Fruit fly (Drosophila melanogaster) whole organism, embryonic: ENCODE data around the gene gkt.

Experiments used
- Ada2b ChIP-seq: fragments of 200-800 bp; sonication (Bioruptor generic); IDR thresholded peaks from 2 replicates; pipeline ENCODE4 v1.3.6; 2022; ENCODE audit warnings: missing biosample characterization, missing genetic modification characterization
- Asciz ChIP-seq: fragments of 200-800 bp; sonication (Bioruptor generic); optimal IDR thresholded peaks from 2 replicates; lab custom pipeline; 2017; ENCODE audit warnings: missing biosample characterization, mild to moderate bottlenecking, missing genetic modification characterization, missing genetic modification reagents
- Atf-2 ChIP-seq: fragments of 200-800 bp; sonication (Bioruptor generic); optimal IDR thresholded peaks from 2 replicates; lab custom pipeline; 2016; ENCODE audit warnings: missing biosample characterization, missing genetic modification characterization
- CG1024 ChIP-seq: fragments of 200-800 bp; sonication (Bioruptor generic); IDR thresholded peaks from 2 replicates; pipeline ENCODE4 v1.3.6; 2022; ENCODE audit warnings: missing biosample characterization, missing genetic modification characterization
- CG10366 ChIP-seq: fragments of 200-800 bp; sonication (Bioruptor generic); IDR thresholded peaks from 2 replicates; pipeline ENCODE4 v1.3.6; 2022; ENCODE audit warnings: missing biosample characterization, missing genetic modification characterization
- CG11247 ChIP-seq: fragments of 200-800 bp; sonication (Bioruptor generic); IDR thresholded peaks from 2 replicates; pipeline ENCODE4 v1.3.6; 2022; ENCODE audit warnings: missing biosample characterization, missing genetic modification characterization
- CG12299 ChIP-seq: fragments of 200-800 bp; sonication (Bioruptor generic); optimal IDR thresholded peaks from 2 replicates; lab custom pipeline; 2018; ENCODE audit warnings: missing biosample characterization, mild to moderate bottlenecking, missing genetic modification characterization
- CG13894 ChIP-seq: fragments of 200-800 bp; sonication (Bioruptor generic); optimal IDR thresholded peaks from 3 replicates; lab custom pipeline; 2018; ENCODE audit warnings: missing biosample characterization, mild to moderate bottlenecking, missing genetic modification characterization, moderate library complexity
- CG15514 ChIP-seq: fragments of 200-800 bp; sonication (Bioruptor generic); optimal IDR thresholded peaks from 3 replicates; lab custom pipeline; 2017; ENCODE audit warnings: missing biosample characterization, missing genetic modification characterization, mild to moderate bottlenecking, moderate library complexity, missing genetic modification reagents
- CG1647 ChIP-seq: fragments of 200-800 bp; sonication (Bioruptor generic); optimal IDR thresholded peaks from 3 replicates; lab custom pipeline; 2016; ENCODE audit warnings: missing biosample characterization, missing genetic modification characterization
- CG17802 ChIP-seq: fragments of 200-800 bp; sonication (Bioruptor generic); optimal IDR thresholded peaks from 2 replicates; lab custom pipeline; 2018; ENCODE audit warnings: missing biosample characterization, mild to moderate bottlenecking, missing genetic modification characterization, moderate library complexity
- CG2120 ChIP-seq: fragments of 200-800 bp; sonication (Bioruptor generic); optimal IDR thresholded peaks from 3 replicates; lab custom pipeline; 2016; ENCODE audit warnings: missing biosample characterization, missing genetic modification characterization
- CG2678 ChIP-seq: fragments of 200-800 bp; sonication (Bioruptor generic); optimal IDR thresholded peaks from 3 replicates; lab custom pipeline; 2019; ENCODE audit warnings: missing biosample characterization, mild to moderate bottlenecking, missing genetic modification characterization, moderate library complexity
- CG3065 ChIP-seq: fragments of 200-800 bp; sonication (Bioruptor generic); optimal IDR thresholded peaks from 2 replicates; lab custom pipeline; 2016; ENCODE audit warnings: missing biosample characterization, missing genetic modification characterization
- CG31388 ChIP-seq: fragments of 200-800 bp; sonication (Bioruptor generic); optimal IDR thresholded peaks from 2 replicates; lab custom pipeline; 2016; ENCODE audit warnings: missing biosample characterization, missing genetic modification characterization
- CG33213 ChIP-seq: fragments of 200-800 bp; sonication (Bioruptor generic); optimal IDR thresholded peaks from 3 replicates; lab custom pipeline; 2016; ENCODE audit warnings: missing biosample characterization, missing genetic modification characterization
- CG7745 ChIP-seq: fragments of 200-800 bp; sonication (Bioruptor generic); optimal IDR thresholded peaks from 2 replicates; lab custom pipeline; 2018; ENCODE audit warnings: missing biosample characterization, mild to moderate bottlenecking, missing genetic modification characterization, moderate library complexity
- CG7839 ChIP-seq: fragments of 200-800 bp; sonication (Bioruptor generic); optimal IDR thresholded peaks from 3 replicates; lab custom pipeline; 2018; ENCODE audit warnings: missing biosample characterization, mild to moderate bottlenecking, missing genetic modification characterization, moderate library complexity
- CG8388 ChIP-seq: fragments of 200-800 bp; sonication (Bioruptor generic); optimal IDR thresholded peaks from 2 replicates; lab custom pipeline; 2019; ENCODE audit warnings: missing biosample characterization, mild to moderate bottlenecking, missing genetic modification characterization, moderate library complexity
- CG9215 ChIP-seq: fragments of 200-800 bp; sonication (Bioruptor generic); IDR thresholded peaks from 2 replicates; pipeline ENCODE4 v1.3.6; 2022; ENCODE audit warnings: missing biosample characterization, missing genetic modification characterization
- CG9609 ChIP-seq: fragments of 200-800 bp; sonication (Bioruptor generic); optimal IDR thresholded peaks from 3 replicates; lab custom pipeline; 2016; ENCODE audit warnings: missing biosample characterization, missing genetic modification characterization
- Camta ChIP-seq: fragments of 200-800 bp; sonication (Bioruptor generic); optimal IDR thresholded peaks from 2 replicates; lab custom pipeline; 2016; ENCODE audit warnings: missing biosample characterization, missing genetic modification characterization
- Deaf1 ChIP-seq: fragments of 200-800 bp; optimal IDR thresholded peaks from 3 replicates; lab custom pipeline; 2019; ENCODE audit warnings: missing biosample characterization, mild to moderate bottlenecking, missing genetic modification characterization, moderate library complexity
- Ets97D ChIP-seq: fragments of 200-800 bp; sonication (Bioruptor generic); optimal IDR thresholded peaks from 3 replicates; lab custom pipeline; 2016; ENCODE audit warnings: missing biosample characterization, missing genetic modification characterization
- Hmr ChIP-seq: fragments of 200-800 bp; sonication (Bioruptor generic); optimal IDR thresholded peaks from 3 replicates; lab custom pipeline; 2017; ENCODE audit warnings: mild to moderate bottlenecking, missing biosample characterization, missing genetic modification reagents, missing genetic modification characterization
- Hr78 ChIP-seq, 2 experiments: fragments of 200-800 bp in 1 of 2; fragments of >200 bp in 1 of 2; sonication (Bioruptor generic) in 1 of 2; optimal IDR thresholded peaks; 2 replicates each; lab custom pipeline; 2017 to 2019; ENCODE audit warnings: missing biosample characterization in 2 of 2, missing genetic modification characterization in 2 of 2, mild to moderate bottlenecking in 1 of 2, moderate library complexity in 1 of 2
- Meics ChIP-seq: fragments of 200-800 bp; sonication (Bioruptor generic); optimal IDR thresholded peaks from 2 replicates; lab custom pipeline; 2017; ENCODE audit warnings: missing biosample characterization, mild to moderate bottlenecking, missing genetic modification characterization
- Pdp1 ChIP-seq, 2 experiments: fragments of 200-800 bp; sonication (Bioruptor generic); optimal IDR thresholded peaks; 3 replicates each; lab custom pipeline; 2016; ENCODE audit warnings: missing biosample characterization in 2 of 2, missing genetic modification characterization in 2 of 2, mild to moderate bottlenecking in 1 of 2, moderate library complexity in 1 of 2
- Tbp ChIP-seq: fragments of >200 bp; optimal IDR thresholded peaks from 2 replicates; lab custom pipeline; 2018; ENCODE audit warnings: missing biosample characterization, missing genetic modification characterization
- Xbp1 ChIP-seq: fragments of 200-800 bp; sonication (Bioruptor generic); optimal IDR thresholded peaks from 3 replicates; lab custom pipeline; 2016; ENCODE audit warnings: missing biosample characterization, mild to moderate bottlenecking, missing genetic modification characterization
- ase ChIP-seq: fragments of 200-800 bp; sonication (Bioruptor generic); IDR thresholded peaks from 3 replicates; pipeline ENCODE4 v1.3.6; 2022; ENCODE audit warnings: missing biosample characterization, missing genetic modification characterization
- ash1 ChIP-seq: fragments of 200-800 bp; sonication (Bioruptor generic); optimal IDR thresholded peaks from 2 replicates; lab custom pipeline; 2018; ENCODE audit warnings: missing biosample characterization, mild to moderate bottlenecking, missing genetic modification characterization
- chif ChIP-seq, 2 experiments: fragments of 200-800 bp; sonication (Bioruptor generic); optimal IDR thresholded peaks; 3 replicates each; lab custom pipeline; 2016; ENCODE audit warnings: missing biosample characterization in 2 of 2, missing genetic modification characterization in 2 of 2
- chm ChIP-seq: fragments of 200-800 bp; sonication (Bioruptor generic); IDR thresholded peaks from 2 replicates; pipeline ENCODE4 v1.3.6; 2022; ENCODE audit warnings: missing biosample characterization, missing genetic modification characterization
- dpn ChIP-seq, 2 experiments: fragments of 200-800 bp; sonication (Bioruptor generic); optimal IDR thresholded peaks; 3 replicates each; lab custom pipeline; 2016; ENCODE audit warnings: missing biosample characterization in 2 of 2, missing genetic modification characterization in 2 of 2
- ftz-f1 ChIP-seq: fragments of 200-800 bp; sonication (Bioruptor generic); optimal IDR thresholded peaks from 2 replicates; lab custom pipeline; 2016; ENCODE audit warnings: missing biosample characterization, missing genetic modification characterization
- gt ChIP-seq: fragments of 200-800 bp; sonication (Bioruptor generic); IDR thresholded peaks from 2 replicates; pipeline ENCODE4 v1.3.6; 2022; ENCODE audit warnings: missing biosample characterization, missing genetic modification characterization
- inv ChIP-seq: fragments of 200-800 bp; sonication (Bioruptor generic); IDR thresholded peaks from 2 replicates; pipeline ENCODE4 v1.3.6; 2022; ENCODE audit warnings: missing biosample characterization, missing genetic modification characterization; ENCODE audit not compliant: partially characterized antibody
- lov ChIP-seq, 2 experiments: fragments of 200-800 bp in 1 of 2; fragments of >200 bp in 1 of 2; sonication (Bioruptor generic) in 1 of 2; IDR thresholded peaks in 1 of 2; optimal IDR thresholded peaks in 1 of 2; 2 replicates in 1 of 2; 3 replicates in 1 of 2; pipeline versions ENCODE4 v1.3.6 to Lab custom; 2017 to 2022; ENCODE audit warnings: missing biosample characterization in 1 of 2, missing genetic modification characterization in 1 of 2
- maf-S ChIP-seq: fragments of 200-800 bp; sonication (Bioruptor generic); optimal IDR thresholded peaks from 2 replicates; lab custom pipeline; 2016; ENCODE audit warnings: missing biosample characterization, missing genetic modification characterization
- onecut ChIP-seq: fragments of 200-800 bp; sonication (Bioruptor generic); IDR thresholded peaks from 2 replicates; pipeline ENCODE4 v1.3.6; 2022; ENCODE audit warnings: missing biosample characterization, missing genetic modification characterization
- pfk ChIP-seq: fragments of 200-800 bp; sonication (Bioruptor generic); optimal IDR thresholded peaks from 2 replicates; lab custom pipeline; 2018; ENCODE audit warnings: missing biosample characterization, mild to moderate bottlenecking, missing genetic modification characterization, moderate library complexity
- salm ChIP-seq: fragments of 200-800 bp; sonication (Bioruptor generic); optimal IDR thresholded peaks from 2 replicates; lab custom pipeline; 2018; ENCODE audit warnings: missing biosample characterization, mild to moderate bottlenecking, missing genetic modification characterization
- shn ChIP-seq: fragments of 200-800 bp; sonication (Bioruptor generic); optimal IDR thresholded peaks from 3 replicates; lab custom pipeline; 2016; ENCODE audit warnings: missing biosample characterization, missing genetic modification characterization
- sna ChIP-seq: fragments of 200-800 bp; sonication (Bioruptor generic); IDR thresholded peaks from 2 replicates; pipeline ENCODE4 v1.3.6; 2022; ENCODE audit warnings: missing biosample characterization, missing genetic modification characterization; ENCODE audit not compliant: partially characterized antibody
- so ChIP-seq: fragments of 200-800 bp; sonication (Bioruptor generic); IDR thresholded peaks from 3 replicates; pipeline ENCODE4 v1.3.6; 2022; ENCODE audit warnings: missing biosample characterization, missing genetic modification characterization
- tin ChIP-seq: fragments of 200-800 bp; sonication (Bioruptor generic); optimal IDR thresholded peaks from 3 replicates; lab custom pipeline; 2016; ENCODE audit warnings: missing biosample characterization, missing genetic modification characterization

Gene gkt

DNA sequence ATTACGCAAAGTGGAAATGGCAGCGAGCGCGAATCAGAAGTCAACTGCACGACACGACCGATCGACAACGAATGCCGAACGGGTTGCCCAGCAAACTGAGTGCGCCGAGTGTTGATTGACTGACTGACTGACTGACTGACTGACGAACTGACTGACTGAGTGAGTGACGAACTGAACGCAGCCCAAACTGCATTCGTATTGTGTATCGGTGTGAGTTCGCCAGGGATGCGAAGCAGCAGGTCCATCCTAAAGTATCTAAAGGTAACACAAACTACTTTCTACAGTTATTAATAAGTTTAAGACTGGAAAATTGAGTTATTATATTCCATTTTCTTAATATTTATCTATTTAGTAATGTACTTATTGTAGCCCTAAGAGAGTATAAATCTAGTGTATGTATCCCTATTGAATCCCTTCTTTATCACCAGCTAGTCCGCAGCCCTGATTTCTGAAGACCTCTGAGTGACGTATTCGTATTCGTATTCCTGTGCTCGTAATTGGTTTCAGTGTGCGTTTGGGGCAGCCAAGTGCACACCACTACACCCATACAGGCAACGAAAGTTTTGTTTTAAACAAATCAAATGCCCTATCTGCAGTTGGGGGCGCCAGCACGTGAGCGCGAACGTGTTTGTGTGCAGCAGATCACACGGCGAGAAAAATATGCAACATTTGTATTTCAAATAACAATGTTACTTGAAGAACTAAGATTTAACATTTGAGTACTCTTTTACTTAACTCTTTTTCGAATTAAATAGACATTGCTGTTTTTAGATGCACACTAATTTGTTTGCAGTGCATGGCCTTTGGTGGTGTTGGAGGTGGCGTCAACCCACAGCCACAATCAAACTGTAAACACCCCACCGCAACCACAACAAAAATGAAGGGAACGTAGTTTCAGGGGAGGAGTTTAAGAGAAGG, 6.8 kb upstream of the gkt start (continued):
- peak; percentile 91 for TF ChIP-seq Ada2b (GFP tag; lab: Robert Waterston, UW)
- peak; percentile 96 for TF ChIP-seq tin (GFP tag; lab: Kevin White, UChicago)
- TF ChIP-seq salm: peak; percentile 91
- peak; percentile 94 for TF ChIP-seq shn (GFP tag; lab: Kevin White, UChicago)
- peak; percentile 93 for TF ChIP-seq CG2678
- peak; percentile 91 for TF ChIP-seq Asciz (GFP tag; lab: Kevin White, UChicago)
- TF ChIP-seq CG2120 (GFP tag; lab: Kevin White, UChicago): peak; percentile 73
- peak; percentile 95 for TF ChIP-seq CG8388 (GFP tag; lab: Kevin White, UChicago)
- TF ChIP-seq CG13894 (tag; lab: Kevin White, UChicago): no peak
- peak; percentile 98 for TF ChIP-seq chm (GFP tag; lab: Robert Waterston, UW)
- peak; percentile 83 for TF ChIP-seq CG12299
- peak; percentile 94 for TF ChIP-seq maf-S (GFP tag; lab: Kevin White, UChicago)
- TF ChIP-seq ash1 (GFP tag; lab: Kevin White, UChicago): no peak
- TF ChIP-seq Camta: peak; percentile 94
- peak in 1 of 2 experiments; percentile 95 for TF ChIP-seq Hr78 (GFP tag; optimal IDR thresholded peaks at IDR 0.05; lab: Kevin White, UChicago)
- TF ChIP-seq so (GFP tag; lab: Robert Waterston, UW): peak; percentile 87
- peak; percentile 87 for TF ChIP-seq CG3065 (GFP tag; lab: Kevin White, UChicago)
- peak; percentile 95 for TF ChIP-seq Atf-2
- TF ChIP-seq Meics (GFP tag; lab: Kevin White, UChicago): peak; percentile 72
- TF ChIP-seq Xbp1 (GFP tag; lab: Kevin White, UChicago): peak; percentile 96
- peak; percentile 11 for TF ChIP-seq CG7745 (tag; lab: Kevin White, UChicago)
- peak; percentile 90 for TF ChIP-seq Deaf1 (tag; lab: Kevin White, UChicago)
- TF ChIP-seq CG1647 (GFP tag; lab: Kevin White, UChicago): peak; percentile 90
- peak; percentile 95 for TF ChIP-seq CG7839 (tag; lab: Kevin White, UChicago)
- peak; percentile 94 for TF ChIP-seq CG1024 (GFP tag; lab: Robert Waterston, UW)
- peak; percentile 90 for TF ChIP-seq CG11247 (GFP tag; lab: Robert Waterston, UW)
- TF ChIP-seq CG33213 (GFP tag; lab: Kevin White, UChicago): peak; percentile 96
- TF ChIP-seq CG17802: peak; percentile 87
- TF ChIP-seq Ets97D (GFP tag; lab: Kevin White, UChicago): peak; percentile 83
- TF ChIP-seq ftz-f1: peak; percentile 34
- peak; percentile 64 for TF ChIP-seq CG15514
- peak; percentile 85 for TF ChIP-seq onecut
- TF ChIP-seq Hmr: peak; percentile 76
- TF ChIP-seq ase (GFP tag; lab: Robert Waterston, UW): peak; percentile 93
- TF ChIP-seq CG9609: peak; percentile 97
- TF ChIP-seq CG10366 (GFP tag; lab: Robert Waterston, UW): peak; percentile 94
- TF ChIP-seq lov (optimal IDR thresholded peaks at IDR 0.05; lab: Kevin White, UChicago): peak; percentile 93
- peak; percentile 96 for TF ChIP-seq lov (GFP tag; IDR thresholded peaks at IDR 0.05; lab: Robert Waterston, UW)
- no peak for TF ChIP-seq sna (GFP tag; lab: Robert Waterston, UW)
- TF ChIP-seq Pdp1 (GFP tag; optimal IDR thresholded peaks at IDR 0.05; lab: Kevin White, UChicago): peak; percentile 89 to 91
- TF ChIP-seq CG9215: peak; percentile 82
- TF ChIP-seq Tbp (GFP tag; lab: Kevin White, UChicago): no peak
- TF ChIP-seq dpn (GFP tag; optimal IDR thresholded peaks at IDR 0.05; lab: Kevin White, UChicago): peak; percentile 92 to 95
- no peak for TF ChIP-seq inv (GFP tag; lab: Robert Waterston, UW)
- no peak for TF ChIP-seq pfk
- peak; percentile 87 for TF ChIP-seq CG31388 (GFP tag; lab: Kevin White, UChicago)
- peak; percentile 92 for TF ChIP-seq gt (GFP tag; lab: Robert Waterston, UW)
- peak; percentile 97 to 98 for TF ChIP-seq chif (GFP tag; optimal IDR thresholded peaks at IDR 0.05; lab: Kevin White, UChicago)
